Worm (Caenorhabditis elegans): ENCODE results near the gene F43G6.4.

F43G6.4 gene

ce11 chrII:11759277-11759676, 31.3 kb upstream of the F43G6.4 start, which contains the start of the genes F44E5.4 and F44E5.5 (continued):
- TF ChIP-seq nhr-48 (tag; optimal IDR thresholded peaks at IDR 0.05): peak; percentile 89
- peak; percentile 80 for TF ChIP-seq ZK337.2 (GFP tag; IDR thresholded peaks at IDR 0.05)
- peak; percentile 99 for TF ChIP-seq nhr-41 (GFP tag; IDR thresholded peaks at IDR 0.05)
- peak; percentile 83 to 91 for TF ChIP-seq hif-1 (tag; optimal IDR thresholded peaks at IDR 0.05)
- TF ChIP-seq T26A8.4 (GFP tag; IDR thresholded peaks at IDR 0.05): peak; percentile 99
- TF ChIP-seq lin-13 (GFP tag; optimal IDR thresholded peaks at IDR 0.05): peak; percentile 64
- peak; percentile 100 for TF ChIP-seq hlh-11 (tag; optimal IDR thresholded peaks at IDR 0.05)

ce11 chrII:11761806-11762512, 28.6 kb upstream of the F43G6.4 start:
- TF ChIP-seq ctbp-1 (GFP tag; IDR thresholded peaks at IDR 0.05): peak; percentile 94
- peak; percentile 59 for TF ChIP-seq lim-7 (GFP tag; IDR thresholded peaks at IDR 0.05)
- TF ChIP-seq lin-39 (tag; optimal IDR thresholded peaks at IDR 0.05): no peak
- peak; percentile 71 for TF ChIP-seq php-3 (GFP tag; IDR thresholded peaks at IDR 0.05)
- peak; percentile 61 for TF ChIP-seq dve-1 (tag; optimal IDR thresholded peaks at IDR 0.05; ENCODE audit: insufficient read depth)
- 0 out of 2 replicates have a peak, but pooled peaks have one; percentile 25 for TF ChIP-seq saeg-2 (GFP tag; IDR thresholded peaks at IDR 0.05)
- TF ChIP-seq Y105C5A.15 (GFP tag; IDR thresholded peaks at IDR 0.05): no peak
- no peak for TF ChIP-seq spr-3 (GFP tag; optimal IDR thresholded peaks at IDR 0.05)
- TF ChIP-seq T20F7.1 (GFP tag; optimal IDR thresholded peaks at IDR 0.05): peak; percentile 70
- no peak for TF ChIP-seq fkh-10 (GFP tag; optimal IDR thresholded peaks at IDR 0.05)
- TF ChIP-seq pha-4 (GFP tag; IDR thresholded peaks at IDR 0.05): peak; percentile 76; the same call in 1 of the 2 replicates
- peak; percentile 35 for TF ChIP-seq pha-4 (tag; optimal IDR thresholded peaks at IDR 0.05)
- TF ChIP-seq ceh-82 (tag; optimal IDR thresholded peaks at IDR 0.05): no peak
- TF ChIP-seq dmd-8 (GFP tag; IDR thresholded peaks at IDR 0.05): no peak
- TF ChIP-seq R02D3.7 (tag; optimal IDR thresholded peaks at IDR 0.05): no peak
- TF ChIP-seq arid-1 (GFP tag; conservative IDR thresholded peaks at IDR 0.05): peak; percentile 68
- peak; percentile 83 for TF ChIP-seq aha-1 (tag)
- no peak for TF ChIP-seq F49E8.2 (tag; optimal IDR thresholded peaks at IDR 0.05; ENCODE audit: borderline replicate concordance)
- peak; percentile 9 for TF ChIP-seq rbr-2 (tag; optimal IDR thresholded peaks at IDR 0.05)
- no peak for TF ChIP-seq mdl-1 (tag; optimal IDR thresholded peaks at IDR 0.05)
- TF ChIP-seq hlh-11 (tag; optimal IDR thresholded peaks at IDR 0.05): peak; percentile 39
- TF ChIP-seq Y75B8A.6 (GFP tag; IDR thresholded peaks at IDR 0.05): peak; percentile 87
- no peak for TF ChIP-seq D1046.2 (GFP tag; IDR thresholded peaks at IDR 0.05)
- TF ChIP-seq mep-1 (tag; optimal IDR thresholded peaks at IDR 0.05): peak; percentile 90
- peak; percentile 57 for TF ChIP-seq ceh-32 (tag; optimal IDR thresholded peaks at IDR 0.05; ENCODE audit: poor library complexity)
- TF ChIP-seq zfp-2 (tag; optimal IDR thresholded peaks at IDR 0.05): no peak
- no peak for TF ChIP-seq F37D6.2 (tag; optimal IDR thresholded peaks at IDR 0.05)
- TF ChIP-seq snpc-1.2 (GFP tag; IDR thresholded peaks at IDR 0.05): peak; percentile 68; the same call in 1 of the 2 replicates
- TF ChIP-seq mdt-29 (GFP tag; IDR thresholded peaks at IDR 0.05): peak; percentile 63; the same call in 1 of the 2 replicates
- TF ChIP-seq dmd-6 (GFP tag; IDR thresholded peaks at IDR 0.05): peak; percentile 49; the same call in 1 of the 2 replicates
- TF ChIP-seq dpl-1 (GFP tag; optimal IDR thresholded peaks at IDR 0.05): no peak
- peak; percentile 91; the same call in 1 of the 2 replicates for TF ChIP-seq daf-19 (GFP tag; conservative IDR thresholded peaks at IDR 0.05)
- TF ChIP-seq dmd-9 (GFP tag; IDR thresholded peaks at IDR 0.05): 0 out of 2 replicates have a peak, but pooled peaks have one; percentile 24
- TF ChIP-seq nhr-6 (tag; optimal IDR thresholded peaks at IDR 0.05): peak; percentile 34
- TF ChIP-seq zfp-3 (GFP tag; conservative IDR thresholded peaks at IDR 0.05): peak; percentile 97; the same call in 1 of the 2 replicates
- TF ChIP-seq Y5F2A.4 (GFP tag; optimal IDR thresholded peaks at IDR 0.05): no peak
- 0 out of 2 replicates have a peak, but pooled peaks have one; percentile 25 for TF ChIP-seq tra-1 (GFP tag; IDR thresholded peaks at IDR 0.05)
- TF ChIP-seq ama-1 (optimal IDR thresholded peaks at IDR 0.05): peak; percentile 49
- TF ChIP-seq zag-1 (tag; optimal IDR thresholded peaks at IDR 0.05): no peak
- peak; percentile 83 for TF ChIP-seq T26A8.4 (GFP tag; IDR thresholded peaks at IDR 0.05)
- no peak for TF ChIP-seq lir-3 (tag; optimal IDR thresholded peaks at IDR 0.05)
- peak; percentile 43; the same call in 1 of the 2 replicates for TF ChIP-seq lin-1 (GFP tag; IDR thresholded peaks at IDR 0.05)
